Worm (Caenorhabditis elegans) whole organism, L1 larva: Measurements from ENCODE around the gene ZC449.4.

Experiments used
- alr-1 ChIP-seq: fragments of 200-800 bp; sonication (Bioruptor generic); optimal IDR thresholded peaks from 2 replicates; lab custom pipeline; 2018; ENCODE audit warnings: borderline replicate concordance, mild to moderate bottlenecking, missing genetic modification characterization, missing compliant biosample characterization
- blmp-1 ChIP-seq: fragments of 150-350 bp; optimal IDR thresholded peaks from 2 replicates; lab custom pipeline; 2014; ENCODE audit warnings: missing biosample characterization, missing genetic modification characterization
- ceh-8 ChIP-seq: fragments of 200-800 bp; sonication (Bioruptor generic); optimal IDR thresholded peaks from 2 replicates; lab custom pipeline; 2018; ENCODE audit warnings: mild to moderate bottlenecking, missing genetic modification characterization, moderate library complexity, missing compliant biosample characterization
- ceh-82 ChIP-seq, 3 experiments: fragments of 150-350 bp in 1 of 3; sonication (generic microtip) in 2 of 3; optimal IDR thresholded peaks; 2 replicates each; lab custom pipeline; 2014 to 2017; ENCODE audit warnings: missing biosample characterization in 3 of 3, missing genetic modification characterization in 3 of 3
- dpl-1 ChIP-seq, 3 experiments: fragments of 150-350 bp in 2 of 3; sonication (generic microtip) in 1 of 3; optimal IDR thresholded peaks; 2 replicates each; lab custom pipeline; 2014 to 2017; ENCODE audit warnings: missing biosample characterization in 3 of 3, missing genetic modification characterization in 3 of 3, missing genetic modification reagents in 3 of 3
- dsc-1 ChIP-seq: sonication (generic microtip); optimal IDR thresholded peaks from 2 replicates; lab custom pipeline; 2016; ENCODE audit warnings: mild to moderate bottlenecking, missing genetic modification characterization, missing compliant biosample characterization
- efl-1 ChIP-seq, 4 experiments: fragments of 150-350 bp; optimal IDR thresholded peaks in 3 of 4; peaks in 1 of 4; 1 replicate in 1 of 4; 2 replicates in 3 of 4; lab custom pipeline; 2014; ENCODE audit warnings: missing biosample characterization in 2 of 4, missing genetic modification characterization in 2 of 4, missing genetic modification reagents in 2 of 4
- efl-3 ChIP-seq: fragments of 200-800 bp; sonication (Bioruptor generic); optimal IDR thresholded peaks from 2 replicates; lab custom pipeline; 2018; ENCODE audit warnings: mild to moderate bottlenecking, missing genetic modification characterization, missing compliant biosample characterization
- elt-2 ChIP-seq: sonication (generic microtip); optimal IDR thresholded peaks from 2 replicates; lab custom pipeline; 2016; ENCODE audit warnings: missing genetic modification characterization, mild to moderate bottlenecking, inconsistent platforms, missing compliant biosample characterization, missing genetic modification reagents
- ets-5 ChIP-seq: fragments of 200-800 bp; sonication (Bioruptor generic); IDR thresholded peaks from 2 replicates; pipeline ENCODE4 v1.3.6; 2022; ENCODE audit warnings: missing genetic modification characterization, missing compliant biosample characterization
- fkh-10 ChIP-seq: sonication (generic microtip); optimal IDR thresholded peaks from 2 replicates; lab custom pipeline; 2017; ENCODE audit warnings: missing biosample characterization, missing genetic modification reagents, missing genetic modification characterization
- hpl-2 ChIP-seq: fragments of 150-350 bp; optimal IDR thresholded peaks from 2 replicates; lab custom pipeline; 2014; ENCODE audit warnings: missing biosample characterization, missing genetic modification reagents, missing genetic modification characterization
- jun-1 ChIP-seq: fragments of 150-350 bp; optimal IDR thresholded peaks from 2 replicates; lab custom pipeline; 2014; ENCODE audit warnings: missing biosample characterization, missing genetic modification reagents, missing genetic modification characterization
- lin-14 ChIP-seq: fragments of 200-800 bp; sonication (Bioruptor generic); optimal IDR thresholded peaks from 2 replicates; lab custom pipeline; 2018; ENCODE audit warnings: mild to moderate bottlenecking, missing genetic modification characterization, moderate library complexity, missing compliant biosample characterization
- lin-39 ChIP-seq: fragments of 150-350 bp; optimal IDR thresholded peaks from 2 replicates; lab custom pipeline; 2014; ENCODE audit warnings: missing biosample characterization, missing genetic modification reagents, missing genetic modification characterization
- lsy-2 ChIP-seq, 2 experiments: fragments of 150-350 bp; optimal IDR thresholded peaks; 2 replicates each; lab custom pipeline; 2014; ENCODE audit warnings: missing biosample characterization in 2 of 2, missing genetic modification characterization in 2 of 2
- mdl-1 ChIP-seq, 2 experiments: fragments of 150-350 bp; optimal IDR thresholded peaks; 2 replicates each; lab custom pipeline; 2014 to 2017; ENCODE audit warnings: missing biosample characterization in 2 of 2, missing genetic modification characterization in 2 of 2, inconsistent platforms in 1 of 2
- nhr-11 ChIP-seq: fragments of 150-350 bp; optimal IDR thresholded peaks from 2 replicates; lab custom pipeline; 2014; ENCODE audit warnings: missing biosample characterization, missing genetic modification characterization
- nhr-12 ChIP-seq: sonication (generic microtip); optimal IDR thresholded peaks from 2 replicates; lab custom pipeline; 2017; ENCODE audit warnings: missing biosample characterization, missing genetic modification characterization
- nhr-20 ChIP-seq: sonication (generic microtip); optimal IDR thresholded peaks from 2 replicates; lab custom pipeline; 2016; ENCODE audit warnings: mild to moderate bottlenecking, missing genetic modification characterization, missing compliant biosample characterization
- nhr-47 ChIP-seq: sonication (generic microtip); optimal IDR thresholded peaks from 2 replicates; lab custom pipeline; 2016; ENCODE audit warnings: mild to moderate bottlenecking, missing genetic modification characterization, moderate library complexity, missing compliant biosample characterization
- nhr-71 ChIP-seq: sonication (generic microtip); optimal IDR thresholded peaks from 2 replicates; lab custom pipeline; 2016; ENCODE audit warnings: mild to moderate bottlenecking, missing genetic modification characterization, moderate library complexity, missing compliant biosample characterization
- nhr-77 ChIP-seq: fragments of 150-350 bp; optimal IDR thresholded peaks from 2 replicates; lab custom pipeline; 2014; ENCODE audit warnings: missing biosample characterization, missing genetic modification characterization
- nhr-84 ChIP-seq: sonication (generic microtip); optimal IDR thresholded peaks from 2 replicates; lab custom pipeline; 2017; ENCODE audit warnings: missing biosample characterization, missing genetic modification characterization
- nhr-85 ChIP-seq: sonication (generic microtip); peaks from one replicate; lab custom pipeline; 2016; ENCODE audit warnings: missing genetic modification characterization, inconsistent platforms, missing compliant biosample characterization
- pax-3 ChIP-seq: fragments of 200-800 bp; sonication (Bioruptor generic); optimal IDR thresholded peaks from 2 replicates; lab custom pipeline; 2018; ENCODE audit warnings: mild to moderate bottlenecking, missing genetic modification characterization, moderate library complexity, missing compliant biosample characterization
- pqm-1 ChIP-seq: sonication (generic microtip); optimal IDR thresholded peaks from 3 replicates; lab custom pipeline; 2017; ENCODE audit warnings: missing biosample characterization, missing genetic modification characterization
- tbx-2 ChIP-seq: sonication (generic microtip); optimal IDR thresholded peaks from 2 replicates; lab custom pipeline; 2016; ENCODE audit warnings: missing genetic modification characterization, missing compliant biosample characterization
- unc-62 ChIP-seq: fragments of 150-350 bp; optimal IDR thresholded peaks from 2 replicates; lab custom pipeline; 2014; ENCODE audit warnings: missing biosample characterization, missing genetic modification reagents, missing genetic modification characterization
- unc-86 ChIP-seq: sonication (generic microtip); optimal IDR thresholded peaks from 2 replicates; lab custom pipeline; 2016; ENCODE audit warnings: missing genetic modification characterization, missing compliant biosample characterization
- unc-98 ChIP-seq: fragments of 200-800 bp; sonication (Bioruptor generic); IDR thresholded peaks from 2 replicates; pipeline ENCODE4 v1.3.6; 2022; ENCODE audit warnings: missing genetic modification characterization, missing compliant biosample characterization
- vab-15 ChIP-seq: sonication (generic microtip); optimal IDR thresholded peaks from 2 replicates; lab custom pipeline; 2017; ENCODE audit warnings: missing genotype, mild to moderate bottlenecking, missing genetic modification characterization, missing compliant biosample characterization
- xbp-1 ChIP-seq: sonication (generic microtip); optimal IDR thresholded peaks from 2 replicates; lab custom pipeline; 2016; ENCODE audit warnings: missing genetic modification characterization, missing compliant biosample characterization
- zag-1 ChIP-seq: fragments of 150-350 bp; optimal IDR thresholded peaks from 2 replicates; lab custom pipeline; 2014; ENCODE audit warnings: missing biosample characterization, missing genetic modification characterization

ZC449.4 gene

ce11 chrX:5077696-5078343 lies 44.1 kb upstream of the ZC449.4 start, which contains the start of gene cal-5 (continued):
- TF ChIP-seq dpl-1 (GFP tag; optimal IDR thresholded peaks at IDR 0.05; lab: Kevin White, UChicago): no peak
- no peak for TF ChIP-seq jun-1 (tag; lab: Kevin White, UChicago)
- TF ChIP-seq alr-1: no peak
- no peak for TF ChIP-seq nhr-12 (tag; lab: Kevin White, UChicago)
- TF ChIP-seq lsy-2 (tag; optimal IDR thresholded peaks at IDR 0.05; lab: Kevin White, UChicago): peak in 1 of 2 experiments; percentile 6

ce11 chrX:5075538-5075937 lies 41.8 kb upstream of the ZC449.4 start:
- TF ChIP-seq nhr-20 (tag; lab: Kevin White, UChicago): no peak
- TF ChIP-seq nhr-11 (tag; lab: Kevin White, UChicago): no peak
- TF ChIP-seq lin-14: peak; percentile 40
- no peak for TF ChIP-seq ceh-8 (GFP tag; lab: Kevin White, UChicago)
- TF ChIP-seq vab-15 (tag; lab: Kevin White, UChicago): no peak
- no peak for TF ChIP-seq zag-1 (tag; lab: Kevin White, UChicago)
- no peak for TF ChIP-seq nhr-71 (tag; lab: Kevin White, UChicago)
- peak; percentile 74 for TF ChIP-seq blmp-1 (tag; lab: Kevin White, UChicago)
- TF ChIP-seq nhr-85 (tag; lab: Kevin White, UChicago): peak; percentile 77

- peak; percentile 91; the same call in 1 of the 2 replicates for TF ChIP-seq ets-5 (GFP tag; lab: Robert Waterston, UW)
- TF ChIP-seq nhr-85 (tag; lab: Kevin White, UChicago): peak; percentile 15
- no peak for TF ChIP-seq blmp-1 (tag; lab: Kevin White, UChicago)
- TF ChIP-seq pax-3: no peak
- TF ChIP-seq unc-62 (GFP tag; lab: Kevin White, UChicago): no peak
Observed at ce11 chrX:5073895-5074294, 40.1 kb upstream of the ZC449.4 start.

ce11 chrX:5071025-5071424 lies 37.3 kb upstream of the ZC449.4 start:
- TF ChIP-seq pqm-1 (no peak), lin-14 (peak; percentile 8), nhr-77 (tag; lab: Kevin White, UChicago) (no peak), blmp-1 (tag; lab: Kevin White, UChicago) (peak; percentile 85), nhr-11 (tag; lab: Kevin White, UChicago) (no peak), mdl-1 (tag; optimal IDR thresholded peaks at IDR 0.05; lab: Kevin White, UChicago) (no peak)

- TF ChIP-seq unc-86 (tag; lab: Kevin White, UChicago): no peak
Observed at ce11 chrX:5067796-5068195, 34.0 kb upstream of the ZC449.4 start, which contains the start of gene clc-7. Gene clc-7, plus strand, starts transcription at chrX:5068096.

- TF ChIP-seq ceh-82 (tag; optimal IDR thresholded peaks at IDR 0.05; lab: Kevin White, UChicago) (no peak), efl-1 (optimal IDR thresholded peaks at IDR 0.05; lab: Kevin White, UChicago) (no peak), efl-1 (GFP tag; optimal IDR thresholded peaks at IDR 0.05 in 1 of 2; lab: Kevin White, UChicago) (peak in 1 of 2 experiments; percentile 79)
Observed at ce11 chrX:5066570-5066969, 32.8 kb upstream of the ZC449.4 start.

- peak; percentile 9 for TF ChIP-seq jun-1 (tag; lab: Kevin White, UChicago)
- TF ChIP-seq mdl-1 (tag; optimal IDR thresholded peaks at IDR 0.05; lab: Kevin White, UChicago): peak in 1 of 2 experiments; percentile 7
- TF ChIP-seq blmp-1 (tag; lab: Kevin White, UChicago): peak; percentile 15
- peak; percentile 1 for TF ChIP-seq tbx-2 (tag; lab: Kevin White, UChicago)
- peak; percentile 14 for TF ChIP-seq xbp-1 (tag; lab: Kevin White, UChicago)
- TF ChIP-seq nhr-77 (tag; lab: Kevin White, UChicago): peak; percentile 2
- peak in 1 of 2 experiments; percentile 4 for TF ChIP-seq efl-1 (optimal IDR thresholded peaks at IDR 0.05; lab: Kevin White, UChicago)
- peak in 1 of 2 experiments; percentile 3 for TF ChIP-seq efl-1 (GFP tag; optimal IDR thresholded peaks at IDR 0.05 in 1 of 2; lab: Kevin White, UChicago)
- peak; percentile 55 for TF ChIP-seq elt-2 (tag; lab: Kevin White, UChicago)
- no peak for TF ChIP-seq unc-62 (GFP tag; lab: Kevin White, UChicago)
- TF ChIP-seq fkh-10 (GFP tag; lab: Kevin White, UChicago): peak; percentile 48
- no peak for TF ChIP-seq hpl-2
- peak; percentile 59 for TF ChIP-seq nhr-71 (tag; lab: Kevin White, UChicago)
- TF ChIP-seq lin-39: no peak
- TF ChIP-seq efl-3: no peak
- TF ChIP-seq nhr-84: no peak
- no peak for TF ChIP-seq nhr-47 (tag; lab: Kevin White, UChicago)
- peak in 1 of 3 experiments; percentile 20 for TF ChIP-seq dpl-1 (GFP tag; optimal IDR thresholded peaks at IDR 0.05; lab: Kevin White, UChicago)
- peak; percentile 13 for TF ChIP-seq dsc-1 (tag; lab: Kevin White, UChicago)
- no peak for TF ChIP-seq unc-98 (GFP tag; lab: Robert Waterston, UW)
Observed at ce11 chrX:5063750-5064652, 30.2 kb upstream of the ZC449.4 start, which contains the start of gene C24H10.2. Gene C24H10.2, plus strand, starts transcription at chrX:5064602.
